Worm (Caenorhabditis elegans) whole organism, L1 larva: ENCODE measurements around the gene gldi-3.
A peak's percentile ranks its signal among the peaks of the same experiment; 100 is the strongest.

ENCODE experiments used
- blmp-1 ChIP-seq: fragments of 150-350 bp; optimal IDR thresholded peaks from 2 replicates; lab custom pipeline; 2014; ENCODE audit warnings: missing biosample characterization, missing genetic modification characterization
- fkh-10 ChIP-seq: sonication (generic microtip); optimal IDR thresholded peaks from 2 replicates; lab custom pipeline; 2017; ENCODE audit warnings: missing biosample characterization, missing genetic modification reagents, missing genetic modification characterization
- nhr-76 ChIP-seq: sonication (generic microtip); optimal IDR thresholded peaks from 2 replicates; lab custom pipeline; 2017; ENCODE audit warnings: missing biosample characterization, missing genetic modification characterization
- nhr-85 ChIP-seq: sonication (generic microtip); peaks from one replicate; lab custom pipeline; 2016; ENCODE audit warnings: missing genetic modification characterization, inconsistent platforms, missing compliant biosample characterization
- unc-62 ChIP-seq: fragments of 150-350 bp; optimal IDR thresholded peaks from 2 replicates; lab custom pipeline; 2014; ENCODE audit warnings: missing biosample characterization, missing genetic modification reagents, missing genetic modification characterization
- zip-4 ChIP-seq: fragments of 200-800 bp; sonication (Bioruptor generic); optimal IDR thresholded peaks from 2 replicates; lab custom pipeline; 2018; ENCODE audit warnings: mild to moderate bottlenecking, missing genetic modification characterization, moderate library complexity, missing compliant biosample characterization

DNA sequence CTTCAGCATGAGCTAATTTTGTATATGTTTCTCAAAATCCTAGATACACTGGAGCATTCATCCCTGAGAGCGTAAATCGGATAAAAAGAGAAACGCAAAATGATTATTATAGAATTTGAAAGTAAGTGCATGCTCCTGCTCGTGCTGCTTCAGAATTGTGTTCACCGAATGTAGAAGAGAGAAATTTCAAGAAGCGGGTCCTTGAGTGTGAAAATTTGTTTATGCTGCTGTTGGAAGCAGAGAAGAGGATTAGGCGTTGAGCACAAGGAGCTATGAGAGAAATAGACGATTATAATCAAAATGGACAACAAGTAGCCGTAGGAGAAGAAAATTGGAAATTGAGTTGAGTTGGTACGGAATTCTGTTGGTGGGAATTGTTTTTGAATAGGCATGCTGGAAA, 31.8 kb upstream of the gldi-3 start:
- TF ChIP-seq zip-4 (no peak), nhr-85 (tag; lab: Kevin White, UChicago) (no peak), nhr-76 (tag; lab: Kevin White, UChicago) (no peak), unc-62 (GFP tag; lab: Kevin White, UChicago) (no peak), fkh-10 (GFP tag; lab: Kevin White, UChicago) (peak; percentile 69), blmp-1 (tag; lab: Kevin White, UChicago) (no peak)
